Worm (Caenorhabditis elegans) whole organism, L3 larva: ENCODE measurements around the gene cit-1.2.

Source experiments
- ZK546.5 ChIP-seq: sonication (generic microtip); optimal IDR thresholded peaks from 2 replicates; lab custom pipeline; 2017; ENCODE audit warnings: missing biosample characterization, missing genetic modification characterization
- ceh-16 ChIP-seq: sonication (generic microtip); optimal IDR thresholded peaks from 2 replicates; lab custom pipeline; 2017; ENCODE audit warnings: missing biosample characterization, missing genetic modification characterization
- elt-3 ChIP-seq, 3 experiments: fragments of 150-350 bp in 1 of 3; sonication (generic microtip) in 2 of 3; optimal IDR thresholded peaks; 2 replicates in 2 of 3; 4 replicates in 1 of 3; lab custom pipeline; 2014 to 2017; ENCODE audit warnings: missing biosample characterization in 3 of 3, missing genetic modification characterization in 3 of 3
- lsy-12 ChIP-seq: sonication (generic microtip); optimal IDR thresholded peaks from 2 replicates; lab custom pipeline; 2016; ENCODE audit warnings: mild to moderate bottlenecking, missing genetic modification characterization, missing compliant biosample characterization
- nhr-11 ChIP-seq: fragments of 150-350 bp; optimal IDR thresholded peaks from 2 replicates; lab custom pipeline; 2014; ENCODE audit warnings: missing biosample characterization, missing genetic modification characterization
- nhr-76 ChIP-seq: fragments of 150-350 bp; sonication (generic microtip); optimal IDR thresholded peaks from 5 replicates; lab custom pipeline; 2014; ENCODE audit warnings: missing biosample characterization, missing genetic modification characterization
- pqm-1 ChIP-seq: fragments of 150-350 bp; optimal IDR thresholded peaks from 2 replicates; lab custom pipeline; 2017; ENCODE audit warnings: missing biosample characterization, missing genetic modification characterization, inconsistent platforms
- ztf-11 ChIP-seq: fragments of 150-350 bp; optimal IDR thresholded peaks from 2 replicates; lab custom pipeline; 2014; ENCODE audit warnings: missing biosample characterization, missing genetic modification characterization

- TF ChIP-seq ZK546.5 (tag; lab: Kevin White, UChicago) (no peak), lsy-12 (tag; lab: Kevin White, UChicago) (no peak), nhr-11 (tag; lab: Kevin White, UChicago) (no peak), elt-3 (tag; optimal IDR thresholded peaks at IDR 0.05; lab: Kevin White, UChicago) (no peak), ztf-11 (tag; lab: Kevin White, UChicago) (no peak), pqm-1 (tag; lab: Kevin White, UChicago) (no peak), ceh-16 (tag; lab: Kevin White, UChicago) (no peak), nhr-76 (tag; lab: Kevin White, UChicago) (no peak)
Observed at ce11 chrIII:8001557-8001956, 9.0 kb upstream of the cit-1.2 start.
